Worm (Caenorhabditis elegans) whole organism, mixed stage, embryonic: ENCODE data around the gene C03G6.6.

Experiments used
- lsy-2 ChIP-seq: fragments of 150-350 bp; optimal IDR thresholded peaks from 2 replicates; lab custom pipeline; 2014; ENCODE audit warnings: missing biosample characterization, missing genetic modification characterization
- mep-1 ChIP-seq: fragments of 150-350 bp; optimal IDR thresholded peaks from 2 replicates; lab custom pipeline; 2017; ENCODE audit warnings: missing biosample characterization, missing genetic modification reagents, missing genetic modification characterization, inconsistent platforms
- pha-4 ChIP-seq: fragments of 150-350 bp; optimal IDR thresholded peaks from 2 replicates; lab custom pipeline; 2018; ENCODE audit warnings: missing biosample characterization, missing genetic modification reagents, missing genetic modification characterization
- sem-2 ChIP-seq: fragments of 200-800 bp; sonication (Bioruptor generic); optimal IDR thresholded peaks from 2 replicates; lab custom pipeline; 2018; ENCODE audit warnings: mild to moderate bottlenecking, missing genetic modification characterization, missing compliant biosample characterization

- TF ChIP-seq mep-1 (tag; lab: Kevin White, UChicago): no peak
- TF ChIP-seq sem-2 (GFP tag; lab: Kevin White, UChicago): no peak
- no peak for TF ChIP-seq lsy-2 (tag; lab: Kevin White, UChicago)
- no peak for TF ChIP-seq pha-4 (tag; lab: Kevin White, UChicago)
Measured at ce11 chrV:7313233-7313632, 44.0 kb upstream of the C03G6.6 start, which contains the start of gene srx-6.
